Worm (Caenorhabditis elegans) whole organism, L1 larva: ENCODE measurements around the gene calu-1.

Source experiments
- mdl-1 ChIP-seq, 2 experiments: fragments of 150-350 bp; optimal IDR thresholded peaks; 2 replicates each; lab custom pipeline; 2014 to 2017; ENCODE audit warnings: missing biosample characterization in 2 of 2, missing genetic modification characterization in 2 of 2, inconsistent platforms in 1 of 2
- sptf-1 ChIP-seq: fragments of 150-350 bp; optimal IDR thresholded peaks from 2 replicates; lab custom pipeline; 2014; ENCODE audit warnings: missing biosample characterization, missing genetic modification characterization

DNA sequence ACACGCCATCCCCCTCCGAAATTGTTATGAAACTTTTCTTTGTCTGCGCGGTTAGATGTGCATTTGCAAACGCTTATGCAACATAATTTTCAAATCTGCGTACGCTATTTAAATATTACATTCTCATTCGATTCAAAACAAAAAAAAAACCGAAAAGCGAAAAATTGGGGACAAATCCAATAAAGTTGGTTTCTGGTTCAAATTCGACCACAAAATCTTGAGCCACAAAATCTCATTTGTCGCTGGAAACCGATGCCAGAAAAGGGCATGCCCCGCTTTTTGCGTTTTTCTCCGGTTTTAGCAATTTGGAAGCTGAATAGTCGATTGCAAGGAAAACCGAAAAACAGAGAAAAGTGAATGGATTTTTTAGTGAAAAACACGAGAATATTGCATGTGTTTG lies 38.7 kb downstream of the calu-1 start:
- TF ChIP-seq sptf-1 (tag; lab: Kevin White, UChicago) (no peak), mdl-1 (tag; optimal IDR thresholded peaks at IDR 0.05; lab: Kevin White, UChicago) (no peak)
